Worm (Caenorhabditis elegans): Measurements from ENCODE around the gene srv-32.

Gene srv-32

DNA sequence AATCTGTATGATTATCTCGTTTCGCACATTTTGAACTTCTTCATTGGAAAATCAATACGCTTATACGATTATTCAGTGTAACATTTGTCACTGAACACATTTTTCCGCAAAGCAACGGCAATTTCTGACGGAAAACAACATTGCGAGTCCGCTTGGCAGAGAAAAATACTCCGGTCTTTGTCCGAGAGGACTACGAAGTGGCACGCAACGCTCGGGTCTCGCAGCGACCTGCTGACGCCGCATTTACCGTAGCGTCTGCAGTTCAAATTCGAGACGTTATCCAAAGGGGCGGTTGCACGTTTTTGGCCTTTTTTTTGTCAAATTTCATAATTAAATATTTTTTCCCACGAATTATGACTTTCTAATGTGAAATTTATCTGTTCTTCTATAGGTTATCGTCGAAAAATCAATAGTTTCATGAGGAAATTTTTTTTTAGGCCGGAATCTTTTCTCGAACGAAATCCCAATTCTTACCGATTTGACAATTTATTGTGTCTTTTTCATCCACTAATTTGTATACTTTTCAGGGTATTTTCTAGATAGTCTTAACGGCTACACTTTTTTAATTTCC lies 41.7 kb upstream of the srv-32 start, which contains the start of gene sqd-1 (continued):
- TF ChIP-seq xbp-1 (tag; optimal IDR thresholded peaks at IDR 0.05) (peak; percentile 97), jun-1 (tag; optimal IDR thresholded peaks at IDR 0.05) (peak; percentile 96), ces-1 (GFP tag; optimal IDR thresholded peaks at IDR 0.05) (no peak), nhr-20 (tag; optimal IDR thresholded peaks at IDR 0.05) (peak; percentile 98), lin-14 (GFP tag; optimal IDR thresholded peaks at IDR 0.05) (peak; percentile 95), C04F5.9 (tag; optimal IDR thresholded peaks at IDR 0.05) (peak; percentile 92), nhr-76 (tag; optimal IDR thresholded peaks at IDR 0.05) (peak; percentile 91), ceh-8 (GFP tag; optimal IDR thresholded peaks at IDR 0.05) (peak; percentile 98), C16A3.4 (tag; optimal IDR thresholded peaks at IDR 0.05) (peak; percentile 96), pax-3 (tag; optimal IDR thresholded peaks at IDR 0.05) (peak; percentile 95), lin-15B (tag; optimal IDR thresholded peaks at IDR 0.05) (peak; percentile 95), snu-23 (GFP tag; optimal IDR thresholded peaks at IDR 0.05) (peak; percentile 98), pqm-1 (tag; optimal IDR thresholded peaks at IDR 0.05) (no peak), efl-1 (optimal IDR thresholded peaks at IDR 0.05) (peak; percentile 94 to 95), efl-1 (GFP tag; optimal IDR thresholded peaks at IDR 0.05 in 1 of 2) (peak; percentile 87 to 99), unc-86 (tag; optimal IDR thresholded peaks at IDR 0.05) (peak; percentile 97), C34B4.2 (tag; optimal IDR thresholded peaks at IDR 0.05) (peak; percentile 85), vab-15 (tag; optimal IDR thresholded peaks at IDR 0.05) (peak; percentile 93), ztf-4 (tag; optimal IDR thresholded peaks at IDR 0.05) (peak; percentile 95), unc-130 (tag; optimal IDR thresholded peaks at IDR 0.05) (peak; percentile 98), blmp-1 (tag; optimal IDR thresholded peaks at IDR 0.05) (peak; percentile 77), ceh-90 (tag; optimal IDR thresholded peaks at IDR 0.05) (peak; percentile 70), ztf-11 (tag; optimal IDR thresholded peaks at IDR 0.05) (peak in 1 of 2 experiments; percentile 97), unc-62 (GFP tag; optimal IDR thresholded peaks at IDR 0.05) (no peak), hlh-17 (GFP tag; optimal IDR thresholded peaks at IDR 0.05; ENCODE audit: borderline replicate concordance) (no peak), sptf-1 (tag; optimal IDR thresholded peaks at IDR 0.05) (no peak), mep-1 (tag; optimal IDR thresholded peaks at IDR 0.05) (peak; percentile 95), lsy-2 (tag; optimal IDR thresholded peaks at IDR 0.05) (peak; percentile 98 to 99), ets-5 (GFP tag; IDR thresholded peaks at IDR 0.05) (0 out of 2 replicates have a peak, but pooled peaks have one; percentile 13), zag-1 (tag; optimal IDR thresholded peaks at IDR 0.05) (peak; percentile 8), nhr-84 (tag; optimal IDR thresholded peaks at IDR 0.05) (no peak), nhr-237 (tag; optimal IDR thresholded peaks at IDR 0.05) (peak; percentile 81), grh-1 (GFP tag; IDR thresholded peaks at IDR 0.05) (peak; percentile 97), egl-13 (tag; optimal IDR thresholded peaks at IDR 0.05) (peak; percentile 96)

DNA sequence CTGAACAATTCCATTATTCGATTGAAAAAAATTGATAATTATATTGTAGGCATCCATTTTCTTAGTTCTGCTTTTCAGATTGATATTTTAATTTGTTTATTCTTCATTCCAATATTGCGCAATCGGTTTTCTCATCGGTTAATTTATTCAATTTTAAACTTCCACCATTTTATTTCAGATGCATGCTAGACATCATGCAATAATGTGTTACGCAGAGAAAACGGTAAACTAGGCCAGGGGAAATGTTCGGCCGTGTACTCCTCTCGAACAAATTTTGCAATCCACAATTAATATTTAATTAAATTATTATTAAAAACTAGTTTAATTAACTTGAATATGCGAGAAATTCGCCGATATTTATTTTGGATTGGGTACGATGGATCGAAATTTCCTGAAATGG lies 39.6 kb upstream of the srv-32 start, which contains the start of gene Y73B6BL.29:
Gene Y73B6BL.29, plus strand, starts transcription at position 263 of the 400 bp plus-strand sequence.
- TF ChIP-seq nhr-28 (tag; optimal IDR thresholded peaks at IDR 0.05) (no peak), unc-98 (GFP tag; IDR thresholded peaks at IDR 0.05) (peak; percentile 96), ceh-88 (GFP tag; IDR thresholded peaks at IDR 0.05) (peak; percentile 85), mab-9 (GFP tag; IDR thresholded peaks at IDR 0.05) (peak; percentile 93), ceh-63 (GFP tag; optimal IDR thresholded peaks at IDR 0.05) (peak; percentile 75), nhr-85 (tag) (peak; percentile 98), irx-1 (tag; optimal IDR thresholded peaks at IDR 0.05) (peak; percentile 99), mdl-1 (tag; optimal IDR thresholded peaks at IDR 0.05) (peak in 1 of 2 experiments; percentile 82), fkh-8 (tag; optimal IDR thresholded peaks at IDR 0.05) (peak; percentile 92), tbx-2 (tag; optimal IDR thresholded peaks at IDR 0.05) (peak; percentile 98), blmp-1 (tag; optimal IDR thresholded peaks at IDR 0.05) (peak; percentile 77), zag-1 (tag; optimal IDR thresholded peaks at IDR 0.05) (no peak), mef-2 (tag; optimal IDR thresholded peaks at IDR 0.05) (peak; percentile 16), jun-1 (tag; optimal IDR thresholded peaks at IDR 0.05) (peak; percentile 73), hlh-17 (GFP tag; optimal IDR thresholded peaks at IDR 0.05; ENCODE audit: borderline replicate concordance) (peak; percentile 70), egl-27 (tag; optimal IDR thresholded peaks at IDR 0.05) (no peak), grh-1 (GFP tag; IDR thresholded peaks at IDR 0.05) (peak; percentile 81), unc-62 (GFP tag; optimal IDR thresholded peaks at IDR 0.05) (no peak), hlh-4 (tag; optimal IDR thresholded peaks at IDR 0.05) (peak; percentile 79), sox-4 (tag; optimal IDR thresholded peaks at IDR 0.05) (peak; percentile 96), efl-1 (optimal IDR thresholded peaks at IDR 0.05) (peak; percentile 83 to 98), efl-1 (GFP tag; optimal IDR thresholded peaks at IDR 0.05 in 1 of 2) (peak; percentile 98 to 99), nhr-71 (tag; optimal IDR thresholded peaks at IDR 0.05) (peak; percentile 98), efl-3 (GFP tag; optimal IDR thresholded peaks at IDR 0.05) (peak; percentile 87), lsy-2 (tag; optimal IDR thresholded peaks at IDR 0.05) (peak; percentile 96), snu-23 (GFP tag; optimal IDR thresholded peaks at IDR 0.05) (peak; percentile 95), lin-13 (GFP tag; optimal IDR thresholded peaks at IDR 0.05) (peak; percentile 89), fkh-4 (tag; optimal IDR thresholded peaks at IDR 0.05; ENCODE audit: borderline replicate concordance) (peak; percentile 99)
